Fruit fly (Drosophila melanogaster): ENCODE measurements around the gene Coq7.

DNA sequence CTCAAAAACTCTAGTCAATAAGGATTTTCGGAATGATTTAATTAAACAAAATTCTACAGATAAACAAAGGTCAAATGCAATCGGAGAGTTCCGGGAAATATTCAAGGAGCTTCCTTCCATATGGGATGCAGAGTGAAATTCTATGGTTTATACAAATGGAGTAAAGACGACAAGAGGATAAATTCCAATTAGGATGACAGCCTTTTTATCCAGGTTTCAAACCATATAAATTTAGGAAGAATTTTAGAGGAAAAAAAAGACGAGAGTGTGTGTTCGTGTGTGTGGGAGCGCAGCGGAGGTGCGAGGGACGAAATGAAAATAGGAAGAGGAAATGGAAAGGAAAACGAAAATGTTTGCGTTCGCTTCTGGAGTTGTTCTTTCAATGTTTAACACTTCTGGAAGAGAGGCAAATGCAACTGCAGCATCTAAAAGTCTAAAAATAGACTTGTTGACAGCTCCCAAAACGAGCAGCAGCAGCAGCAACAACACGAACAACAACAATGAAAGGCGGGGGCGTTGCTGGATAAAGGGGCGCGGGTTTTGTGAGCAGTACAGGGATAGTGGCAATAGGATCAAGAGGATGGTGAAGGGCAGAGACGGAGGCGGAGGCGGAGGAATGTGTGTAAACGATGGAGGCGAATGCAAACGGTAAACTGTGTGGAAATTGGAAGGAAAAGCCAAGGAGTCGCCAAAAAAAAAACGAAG, 31.5 kb downstream of the Coq7 start:
- TF ChIP-seq Jra (GFP tag; optimal IDR thresholded peaks at IDR 0.05) = no peak
- TF ChIP-seq HLH106 (tag; optimal IDR thresholded peaks at IDR 0.05) = no peak
- TF ChIP-seq CrebA (GFP tag; optimal IDR thresholded peaks at IDR 0.05; ENCODE audit: borderline replicate concordance) = no peak
- TF ChIP-seq psq (GFP tag; optimal IDR thresholded peaks at IDR 0.05) = no peak
- TF ChIP-seq Hr78 (GFP tag; optimal IDR thresholded peaks at IDR 0.05) = no peak
- no peak for TF ChIP-seq dmrt93B (GFP tag; optimal IDR thresholded peaks at IDR 0.05)
- TF ChIP-seq sv (GFP tag; optimal IDR thresholded peaks at IDR 0.05) = no peak
